Fruit fly (Drosophila melanogaster): ENCODE measurements around the gene CG5274.

The CG5274 gene

dm6 chr3L:20399550-20400109 lies 27.8 kb downstream of the CG5274 start (continued):
- TF ChIP-seq Hr78 (GFP tag; optimal IDR thresholded peaks at IDR 0.05) (peak in 1 of 2 experiments; percentile 59), pho (GFP tag; optimal IDR thresholded peaks at IDR 0.05) (peak; percentile 87), CG9876 (GFP tag; optimal IDR thresholded peaks at IDR 0.05) (peak; percentile 62), CG6791 (GFP tag; IDR thresholded peaks at IDR 0.05; ENCODE audit: partially characterized antibody) (no peak), Sox102F (GFP tag; optimal IDR thresholded peaks at IDR 0.05) (peak; percentile 92), zfh1 (GFP tag; IDR thresholded peaks at IDR 0.05) (peak; percentile 82), CG14965 (GFP tag; optimal IDR thresholded peaks at IDR 0.05; ENCODE audit: borderline replicate concordance) (peak; percentile 45), CG2889 (GFP tag; IDR thresholded peaks at IDR 0.05) (peak; percentile 60; the same call in 1 of the 3 replicates), Trl (optimal IDR thresholded peaks at IDR 0.05) (no peak), Trl (GFP tag; optimal IDR thresholded peaks at IDR 0.05) (peak; percentile 76), CG10543 (GFP tag; optimal IDR thresholded peaks at IDR 0.05) (peak; percentile 92), CG10431 (GFP tag; optimal IDR thresholded peaks at IDR 0.05) (peak; percentile 54), sob (GFP tag; IDR thresholded peaks at IDR 0.05) (peak; percentile 86), Mes4 (GFP tag; optimal IDR thresholded peaks at IDR 0.05) (peak; percentile 62), CG17912 (GFP tag; optimal IDR thresholded peaks at IDR 0.05) (peak; percentile 58), vvl (GFP tag; IDR thresholded peaks at IDR 0.05) (peak; percentile 90), CG15514 (GFP tag; optimal IDR thresholded peaks at IDR 0.05) (peak; percentile 78), Sin3A (optimal IDR thresholded peaks at IDR 0.05) (no peak), Hand (GFP tag; optimal IDR thresholded peaks at IDR 0.05) (peak; percentile 84), CG34422 (GFP tag; IDR thresholded peaks at IDR 0.05) (peak; percentile 86), CG17829 (tag; optimal IDR thresholded peaks at IDR 0.05) (peak; percentile 87), bcd (GFP tag; optimal IDR thresholded peaks at IDR 0.05) (peak; percentile 87), CG14667 (GFP tag; IDR thresholded peaks at IDR 0.05) (peak; percentile 74), schlank (tag; optimal IDR thresholded peaks at IDR 0.05) (peak; percentile 66), Taf1 (GFP tag; IDR thresholded peaks at IDR 0.05) (peak; percentile 67; the same call in 1 of the 2 replicates), Kr (GFP tag; optimal IDR thresholded peaks at IDR 0.05) (no peak), Doc2 (GFP tag; IDR thresholded peaks at IDR 0.05) (no peak), CG6765 (GFP tag; optimal IDR thresholded peaks at IDR 0.05) (peak; percentile 85), CG17385 (GFP tag; optimal IDR thresholded peaks at IDR 0.05) (peak; percentile 85), HLH54F (GFP tag; optimal IDR thresholded peaks at IDR 0.05) (peak; percentile 85), jigr1 (GFP tag; IDR thresholded peaks at IDR 0.05) (peak; percentile 58; the same call in 1 of the 3 replicates), Dip3 (GFP tag; optimal IDR thresholded peaks at IDR 0.05) (peak; percentile 84), Scr (GFP tag; IDR thresholded peaks at IDR 0.05; ENCODE audit: partially characterized antibody) (no peak), CG5953 (GFP tag; IDR thresholded peaks at IDR 0.05) (peak; percentile 68), Eip74EF (GFP tag; optimal IDR thresholded peaks at IDR 0.05) (peak in 1 of 2 experiments; percentile 89), z (GFP tag; IDR thresholded peaks at IDR 0.05) (no peak), CG15601 (tag; optimal IDR thresholded peaks at IDR 0.05) (peak; percentile 78), repo (GFP tag; optimal IDR thresholded peaks at IDR 0.05) (peak; percentile 7), crol (GFP tag; IDR thresholded peaks at IDR 0.05) (no peak), B-H2 (GFP tag; optimal IDR thresholded peaks at IDR 0.05) (peak; percentile 91), CG10959 (GFP tag; IDR thresholded peaks at IDR 0.05) (peak; percentile 44; the same call in 1 of the 2 replicates), Dfd (GFP tag; optimal IDR thresholded peaks at IDR 0.05) (no peak), lab (GFP tag; optimal IDR thresholded peaks at IDR 0.05) (peak; percentile 92), rib (GFP tag; IDR thresholded peaks at IDR 0.05) (peak; percentile 84), Ravus (GFP tag; IDR thresholded peaks at IDR 0.05) (peak; percentile 20), Vsx1 (GFP tag; optimal IDR thresholded peaks at IDR 0.05) (peak; percentile 68), slou (GFP tag; optimal IDR thresholded peaks at IDR 0.05) (peak; percentile 82), en (GFP tag; optimal IDR thresholded peaks at IDR 0.05) (peak; percentile 57), E2f1 (GFP tag; IDR thresholded peaks at IDR 0.05) (peak; percentile 84), Nf-YC (tag; optimal IDR thresholded peaks at IDR 0.05) (peak; percentile 82), Sry-δ (GFP tag; optimal IDR thresholded peaks at IDR 0.05) (peak; percentile 31)

Measured in whole organism, embryonic.